Fruit fly (Drosophila melanogaster) whole organism, adult: ENCODE data around the gene CG46508.
"Not testable (repeated sequence)": the region's sequence is repeated elsewhere in the genome, so short reads cannot be mapped to it uniquely, and the experiment has no call there.

Experiments used
- CG11617 ChIP-seq: fragments of 200-800 bp; sonication (Bioruptor generic); optimal IDR thresholded peaks from 2 replicates; lab custom pipeline; 2017; ENCODE audit warnings: mild to moderate bottlenecking, missing biosample characterization, missing genetic modification reagents, missing genetic modification characterization
- CG14711 ChIP-seq: fragments of 200-800 bp; sonication (Bioruptor generic); optimal IDR thresholded peaks from 2 replicates; lab custom pipeline; 2018; ENCODE audit warnings: missing biosample characterization, mild to moderate bottlenecking, missing genetic modification characterization, moderate library complexity
- CG33017 ChIP-seq: fragments of 200-800 bp; sonication (Bioruptor generic); optimal IDR thresholded peaks from 2 replicates; lab custom pipeline; 2018; ENCODE audit warnings: missing biosample characterization, mild to moderate bottlenecking, missing genetic modification characterization, moderate library complexity
- CG5204 ChIP-seq: fragments of 200-800 bp; sonication (Bioruptor generic); optimal IDR thresholded peaks from 2 replicates; lab custom pipeline; 2016; ENCODE audit warnings: missing biosample characterization, missing genetic modification characterization
- CG7045 ChIP-seq: fragments of 200-800 bp; sonication (Bioruptor generic); optimal IDR thresholded peaks from 2 replicates; lab custom pipeline; 2017; ENCODE audit warnings: missing biosample characterization, mild to moderate bottlenecking, missing genetic modification characterization
- CG7101 ChIP-seq: fragments of 200-800 bp; sonication (Bioruptor generic); optimal IDR thresholded peaks from 2 replicates; lab custom pipeline; 2018; ENCODE audit warnings: missing biosample characterization, mild to moderate bottlenecking, missing genetic modification characterization, moderate library complexity
- Hr96 ChIP-seq: fragments of 200-800 bp; sonication (Bioruptor generic); optimal IDR thresholded peaks from 2 replicates; lab custom pipeline; 2016; ENCODE audit warnings: missing biosample characterization, missing genetic modification characterization
- Mnt ChIP-seq: fragments of 200-800 bp; sonication (Bioruptor generic); optimal IDR thresholded peaks from 2 replicates; lab custom pipeline; 2016; ENCODE audit warnings: missing biosample characterization, mild to moderate bottlenecking, missing genetic modification characterization
- bab1 ChIP-seq: fragments of 200-800 bp; sonication (Bioruptor generic); optimal IDR thresholded peaks from 3 replicates; lab custom pipeline; 2019; ENCODE audit warnings: missing biosample characterization, mild to moderate bottlenecking, missing genetic modification characterization, moderate library complexity
- cic ChIP-seq: fragments of 200-800 bp; sonication (Bioruptor generic); optimal IDR thresholded peaks from 2 replicates; lab custom pipeline; 2017; ENCODE audit warnings: missing biosample characterization, mild to moderate bottlenecking, missing genetic modification characterization, moderate library complexity
- cnc ChIP-seq, 2 experiments: fragments of >200 bp; optimal IDR thresholded peaks; 2 replicates each; lab custom pipeline; 2017
- kay ChIP-seq: fragments of 200-800 bp; sonication (Bioruptor generic); peaks from one replicate; lab custom pipeline; 2016; ENCODE audit warnings: missing biosample characterization, missing genetic modification characterization, borderline replicate concordance
- ovo ChIP-seq: fragments of 200-800 bp; sonication (Bioruptor generic); optimal IDR thresholded peaks from 2 replicates; lab custom pipeline; 2016; ENCODE audit warnings: missing biosample characterization, missing genetic modification characterization
- tj ChIP-seq: fragments of 200-800 bp; sonication (Bioruptor generic); optimal IDR thresholded peaks from 3 replicates; lab custom pipeline; 2017; ENCODE audit warnings: missing biosample characterization, mild to moderate bottlenecking, missing genetic modification characterization, moderate library complexity

DNA sequence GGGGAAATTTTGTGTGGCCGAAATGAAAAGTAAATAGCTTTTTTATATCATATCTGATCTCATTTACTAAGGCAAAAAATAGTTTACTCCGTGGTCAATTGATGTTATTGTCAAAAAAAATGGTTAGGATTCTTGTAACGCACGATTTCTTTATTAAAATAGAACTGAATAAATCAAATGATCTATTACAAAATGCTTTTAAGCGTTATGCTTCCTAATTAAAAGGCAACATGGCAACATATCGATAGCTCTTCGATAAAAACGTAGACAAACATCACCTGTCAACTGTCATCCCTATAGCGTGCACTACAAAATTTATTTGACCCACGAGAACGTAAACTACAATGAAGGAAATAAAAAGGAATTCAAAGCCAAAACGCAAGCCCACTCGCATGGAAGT is 9.8 kb downstream of the CG46508 start, which contains the start of gene CG46510:
- TF ChIP-seq bab1 (GFP tag; lab: Kevin White, UChicago); cic (GFP tag; lab: Kevin White, UChicago); ovo (GFP tag; lab: Kevin White, UChicago); CG7101; CG33017 (tag; lab: Kevin White, UChicago); Mnt (GFP tag; lab: Kevin White, UChicago); Hr96 (GFP tag; lab: Kevin White, UChicago); tj (GFP tag; lab: Kevin White, UChicago); kay (GFP tag; lab: Kevin White, UChicago); CG11617 (GFP tag; lab: Kevin White, UChicago); CG14711 (tag; lab: Kevin White, UChicago); cnc (optimal IDR thresholded peaks at IDR 0.05; lab: Kevin White, UChicago); CG5204 (GFP tag; lab: Kevin White, UChicago); CG7045 (GFP tag; lab: Kevin White, UChicago): not testable (repeated sequence)
